Fruit fly (Drosophila melanogaster) Kc167 (cell line): ENCODE measurements around the gene eIF3e.

ENCODE experiments used
- psq ChIP-seq: fragments of >200 bp; optimal IDR thresholded peaks from 2 replicates; lab custom pipeline; 2017; ENCODE audit warnings: missing external identifiers
- ttk ChIP-seq: sonication (Bioruptor generic); optimal IDR thresholded peaks from 2 replicates; lab custom pipeline; 2017; ENCODE audit warnings: missing external identifiers

- TF ChIP-seq ttk (no peak), psq (lab: Kevin White, UChicago) (no peak)
Observed at dm6 chr3L:16807558-16807957, 20.8 kb upstream of the eIF3e start, which contains the start of gene CG9674.
